Fruit fly (Drosophila melanogaster) whole organism, embryonic: ENCODE data around the gene CG11596.

Experiments
- Abd-B ChIP-seq: fragments of 200-800 bp; sonication (Bioruptor generic); optimal IDR thresholded peaks from 2 replicates; lab custom pipeline; 2018; ENCODE audit warnings: missing biosample characterization, mild to moderate bottlenecking, missing genetic modification characterization, moderate library complexity
- Bdp1 ChIP-seq: fragments of 200-800 bp; sonication (Bioruptor generic); optimal IDR thresholded peaks from 3 replicates; lab custom pipeline; 2016; ENCODE audit warnings: missing biosample characterization, missing genetic modification characterization
- CG11504 ChIP-seq: fragments of 200-800 bp; sonication (Bioruptor generic); optimal IDR thresholded peaks from 3 replicates; lab custom pipeline; 2019; ENCODE audit warnings: missing biosample characterization, mild to moderate bottlenecking, missing genetic modification characterization, moderate library complexity
- CG11695 ChIP-seq: fragments of 200-800 bp; sonication (Bioruptor generic); IDR thresholded peaks from 3 replicates; pipeline ENCODE4 v1.3.6; 2022; ENCODE audit warnings: missing biosample characterization, missing genetic modification characterization
- CG1233 ChIP-seq: fragments of 200-800 bp; sonication (Bioruptor generic); optimal IDR thresholded peaks from 4 replicates; lab custom pipeline; 2018; ENCODE audit warnings: missing biosample characterization, mild to moderate bottlenecking, missing genetic modification characterization
- CG13296 ChIP-seq: fragments of 200-800 bp; sonication (Bioruptor generic); optimal IDR thresholded peaks from 3 replicates; lab custom pipeline; 2018; ENCODE audit warnings: missing biosample characterization, mild to moderate bottlenecking, missing genetic modification characterization
- CG14441 ChIP-seq: fragments of 200-800 bp; sonication (Bioruptor generic); IDR thresholded peaks from 2 replicates; pipeline ENCODE4 v1.3.6; 2022; ENCODE audit warnings: missing biosample characterization, missing genetic modification characterization
- CG14860 ChIP-seq: fragments of 200-800 bp; sonication (Bioruptor generic); IDR thresholded peaks from 3 replicates; pipeline ENCODE4 v1.3.6; 2022; ENCODE audit warnings: missing biosample characterization, missing genetic modification characterization; ENCODE audit not compliant: partially characterized antibody
- CG15269 ChIP-seq: fragments of 200-800 bp; sonication (Bioruptor generic); optimal IDR thresholded peaks from 2 replicates; lab custom pipeline; 2018; ENCODE audit warnings: missing biosample characterization, mild to moderate bottlenecking, missing genetic modification characterization, moderate library complexity
- CG17912 ChIP-seq: fragments of 200-800 bp; sonication (Bioruptor generic); optimal IDR thresholded peaks from 2 replicates; lab custom pipeline; 2018; ENCODE audit warnings: missing biosample characterization, mild to moderate bottlenecking, missing genetic modification characterization
- CG1792 ChIP-seq: fragments of 200-800 bp; sonication (Bioruptor generic); optimal IDR thresholded peaks from 2 replicates; lab custom pipeline; 2016; ENCODE audit warnings: missing biosample characterization, missing genetic modification characterization
- CG2889 ChIP-seq: fragments of 200-800 bp; sonication (Bioruptor generic); IDR thresholded peaks from 3 replicates; pipeline ENCODE4 v1.3.6; 2022; ENCODE audit warnings: missing biosample characterization, missing genetic modification characterization
- CG34422 ChIP-seq: fragments of 200-800 bp; sonication (Bioruptor generic); IDR thresholded peaks from 3 replicates; pipeline ENCODE4 v1.3.6; 2022; ENCODE audit warnings: missing biosample characterization, missing genetic modification characterization
- CG3847 ChIP-seq: fragments of 200-800 bp; sonication (Bioruptor generic); IDR thresholded peaks from 2 replicates; pipeline ENCODE4 v1.3.6; 2022; ENCODE audit warnings: missing biosample characterization, missing genetic modification characterization
- CG3995 ChIP-seq: fragments of 200-800 bp; sonication (Bioruptor generic); optimal IDR thresholded peaks from 3 replicates; lab custom pipeline; 2016; ENCODE audit warnings: missing biosample characterization, missing genetic modification characterization
- CG4360 ChIP-seq: fragments of 200-800 bp; sonication (Bioruptor generic); IDR thresholded peaks from 2 replicates; pipeline ENCODE4 v1.3.6; 2022; ENCODE audit warnings: missing biosample characterization, missing genetic modification characterization
- CG5245 ChIP-seq: fragments of 200-800 bp; sonication (Bioruptor generic); optimal IDR thresholded peaks from 3 replicates; lab custom pipeline; 2016; ENCODE audit warnings: missing biosample characterization, missing genetic modification characterization
- CG6689 ChIP-seq: fragments of 200-800 bp; sonication (Bioruptor generic); IDR thresholded peaks from 2 replicates; pipeline ENCODE4 v1.3.6; 2022; ENCODE audit warnings: missing biosample characterization, missing genetic modification characterization
- CG6791 ChIP-seq: fragments of 200-800 bp; sonication (Bioruptor generic); IDR thresholded peaks from 3 replicates; pipeline ENCODE4 v1.3.6; 2022; ENCODE audit warnings: missing biosample characterization, missing genetic modification characterization; ENCODE audit not compliant: partially characterized antibody
- CG7357 ChIP-seq: fragments of 200-800 bp; sonication (Bioruptor generic); IDR thresholded peaks from 3 replicates; pipeline ENCODE4 v1.3.6; 2022; ENCODE audit warnings: missing biosample characterization, missing genetic modification characterization
- CG8924 ChIP-seq: fragments of 200-800 bp; optimal IDR thresholded peaks from 3 replicates; lab custom pipeline; 2019; ENCODE audit warnings: missing biosample characterization, mild to moderate bottlenecking, missing genetic modification characterization, moderate library complexity
- CkIIα-i1 ChIP-seq: fragments of 200-800 bp; sonication (Bioruptor generic); IDR thresholded peaks from 2 replicates; pipeline ENCODE4 v1.3.6; 2022; ENCODE audit warnings: missing biosample characterization, missing genetic modification characterization
- CoRest ChIP-seq: fragments of 200-800 bp; sonication (Bioruptor generic); optimal IDR thresholded peaks from 3 replicates; lab custom pipeline; 2018; ENCODE audit warnings: missing biosample characterization, mild to moderate bottlenecking, missing genetic modification characterization, moderate library complexity
- Dll ChIP-seq: fragments of 200-800 bp; sonication (Bioruptor generic); IDR thresholded peaks from 4 replicates; pipeline ENCODE4 v1.3.6; 2022; ENCODE audit warnings: missing biosample characterization, missing genetic modification characterization; ENCODE audit not compliant: partially characterized antibody
- H15 ChIP-seq: fragments of 200-800 bp; sonication (Bioruptor generic); IDR thresholded peaks from 3 replicates; pipeline ENCODE4 v1.3.6; 2022; ENCODE audit warnings: missing biosample characterization, missing genetic modification characterization
- Hand ChIP-seq: fragments of 200-800 bp; sonication (Bioruptor generic); optimal IDR thresholded peaks from 2 replicates; lab custom pipeline; 2017; ENCODE audit warnings: mild to moderate bottlenecking, missing biosample characterization, missing genetic modification reagents, missing genetic modification characterization
- Hr3 ChIP-seq: fragments of 200-800 bp; sonication (Bioruptor generic); optimal IDR thresholded peaks from 3 replicates; lab custom pipeline; 2016; ENCODE audit warnings: missing biosample characterization, missing genetic modification characterization
- Med ChIP-seq: fragments of 200-800 bp; sonication (Bioruptor generic); peaks from one replicate; lab custom pipeline; 2016; ENCODE audit warnings: missing biosample characterization, missing genetic modification characterization, mild to moderate bottlenecking, inconsistent platforms, moderate library complexity
- Mrtf ChIP-seq: fragments of 200-800 bp; sonication (Bioruptor generic); IDR thresholded peaks from 3 replicates; pipeline ENCODE4 v1.3.6; 2022; ENCODE audit warnings: missing biosample characterization, missing genetic modification characterization
- Nf-YA ChIP-seq: fragments of 200-800 bp; sonication (Bioruptor generic); IDR thresholded peaks from 2 replicates; pipeline ENCODE4 v1.3.6; 2022; ENCODE audit warnings: missing biosample characterization, missing genetic modification characterization
- PHDP ChIP-seq: fragments of 200-800 bp; sonication (Bioruptor generic); optimal IDR thresholded peaks from 3 replicates; lab custom pipeline; 2018; ENCODE audit warnings: missing biosample characterization, mild to moderate bottlenecking, missing genetic modification characterization, moderate library complexity
- Rfx ChIP-seq: fragments of 200-800 bp; sonication (Bioruptor generic); IDR thresholded peaks from 2 replicates; pipeline ENCODE4 v1.3.6; 2022; ENCODE audit warnings: missing biosample characterization, missing genetic modification characterization
- Side ChIP-seq: fragments of 200-800 bp; sonication (Bioruptor generic); optimal IDR thresholded peaks from 2 replicates; lab custom pipeline; 2016; ENCODE audit warnings: missing biosample characterization, missing genetic modification characterization
- Six4 ChIP-seq: fragments of 200-800 bp; sonication (Bioruptor generic); optimal IDR thresholded peaks from 2 replicates; lab custom pipeline; 2016; ENCODE audit warnings: missing biosample characterization, missing genetic modification characterization
- TFAM ChIP-seq: fragments of 200-800 bp; sonication (Bioruptor generic); optimal IDR thresholded peaks from 2 replicates; lab custom pipeline; 2017; ENCODE audit warnings: missing biosample characterization, missing genetic modification characterization, inconsistent platforms
- ap ChIP-seq: fragments of 200-800 bp; sonication (Bioruptor generic); IDR thresholded peaks from 2 replicates; pipeline ENCODE4 v1.3.6; 2022; ENCODE audit warnings: missing biosample characterization, missing genetic modification characterization
- ase ChIP-seq: fragments of 200-800 bp; sonication (Bioruptor generic); IDR thresholded peaks from 3 replicates; pipeline ENCODE4 v1.3.6; 2022; ENCODE audit warnings: missing biosample characterization, missing genetic modification characterization
- dati ChIP-seq: fragments of 200-800 bp; sonication (Bioruptor generic); IDR thresholded peaks from 2 replicates; pipeline ENCODE4 v1.3.6; 2022; ENCODE audit warnings: missing biosample characterization, missing genetic modification characterization
- dmrt99B ChIP-seq: fragments of 200-800 bp; sonication (Bioruptor generic); optimal IDR thresholded peaks from 2 replicates; lab custom pipeline; 2018; ENCODE audit warnings: missing biosample characterization, mild to moderate bottlenecking, missing genetic modification characterization, moderate library complexity
- jing ChIP-seq: fragments of 200-800 bp; sonication (Bioruptor generic); optimal IDR thresholded peaks from 2 replicates; lab custom pipeline; 2018; ENCODE audit warnings: missing biosample characterization, mild to moderate bottlenecking, missing genetic modification characterization
- pita ChIP-seq: fragments of 200-800 bp; sonication (Bioruptor generic); optimal IDR thresholded peaks from 2 replicates; lab custom pipeline; 2017; ENCODE audit warnings: missing biosample characterization, mild to moderate bottlenecking, missing genetic modification characterization
- prd ChIP-seq, 3 experiments: fragments of >200 bp in 2 of 3; fragments of 200-800 bp in 1 of 3; sonication (Bioruptor generic) in 1 of 3; optimal IDR thresholded peaks in 2 of 3; IDR thresholded peaks in 1 of 3; 2 replicates in 2 of 3; 3 replicates in 1 of 3; pipeline versions ENCODE4 v1.3.6 to Lab custom; 2017 to 2022; ENCODE audit warnings: missing biosample characterization in 1 of 3, missing genetic modification characterization in 1 of 3
- repo ChIP-seq: fragments of 200-800 bp; sonication (Bioruptor generic); optimal IDR thresholded peaks from 2 replicates; lab custom pipeline; 2016; ENCODE audit warnings: missing biosample characterization, missing genetic modification characterization
- run ChIP-seq: fragments of 200-800 bp; sonication (Bioruptor generic); optimal IDR thresholded peaks from 3 replicates; lab custom pipeline; 2018; ENCODE audit warnings: missing biosample characterization, mild to moderate bottlenecking, missing genetic modification characterization
- salm ChIP-seq: fragments of 200-800 bp; sonication (Bioruptor generic); optimal IDR thresholded peaks from 2 replicates; lab custom pipeline; 2018; ENCODE audit warnings: missing biosample characterization, mild to moderate bottlenecking, missing genetic modification characterization
- ssp ChIP-seq: fragments of 200-800 bp; sonication (Bioruptor generic); IDR thresholded peaks from 2 replicates; pipeline ENCODE4 v1.3.6; 2022; ENCODE audit warnings: missing biosample characterization, missing genetic modification characterization
- vvl ChIP-seq: fragments of 200-800 bp; sonication (Bioruptor generic); IDR thresholded peaks from 2 replicates; pipeline ENCODE4 v1.3.6; 2022; ENCODE audit warnings: missing biosample characterization, missing genetic modification characterization
- zfh2 ChIP-seq: fragments of 200-800 bp; sonication (Bioruptor generic); optimal IDR thresholded peaks from 2 replicates; lab custom pipeline; 2016; ENCODE audit warnings: missing biosample characterization, missing genetic modification characterization

CG11596 gene

DNA sequence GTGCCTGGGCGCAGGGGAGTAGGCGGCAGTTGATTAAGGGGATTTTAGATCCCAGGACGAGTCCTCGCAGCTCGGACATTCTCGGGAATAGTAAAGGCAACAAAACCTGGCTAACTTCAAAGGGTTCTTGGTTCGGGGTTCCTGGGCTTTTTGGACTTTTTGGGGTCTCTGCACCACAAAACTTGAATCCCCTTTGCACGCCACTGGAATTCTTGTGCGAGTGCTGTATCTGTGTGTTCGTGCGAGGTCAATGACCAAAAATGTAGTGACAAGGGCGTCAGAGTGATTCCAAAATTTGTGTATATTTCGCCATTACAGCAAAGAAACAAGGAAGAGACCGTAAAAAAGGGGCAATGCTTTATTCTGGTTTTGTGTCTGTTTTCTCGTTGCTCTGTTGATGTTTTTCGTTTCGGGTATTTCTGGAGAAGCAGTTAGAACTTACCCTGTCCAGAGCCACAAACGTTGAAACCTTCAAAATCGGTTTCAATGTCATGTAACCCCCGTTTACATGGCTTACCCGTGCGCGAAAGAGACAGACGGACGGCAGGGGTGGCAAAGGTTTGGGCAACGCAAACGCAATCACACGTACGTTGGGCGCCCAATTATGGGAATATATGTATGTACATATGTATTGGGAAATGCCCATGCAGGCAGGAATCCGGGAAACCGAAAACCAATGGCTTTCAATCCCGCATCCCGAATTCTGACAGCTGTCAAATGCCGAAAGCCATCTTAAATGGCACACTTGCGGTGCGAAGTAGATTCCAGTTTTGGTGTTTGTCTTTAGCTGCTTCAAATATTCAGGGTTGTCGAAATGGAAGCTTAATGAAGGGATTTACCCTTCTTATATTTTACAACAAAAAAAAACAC, 17.0 kb downstream of the CG11596 start (continued):
- TF ChIP-seq CG6791 (GFP tag; lab: Robert Waterston, UW) (no peak), Mrtf (GFP tag; lab: Robert Waterston, UW) (peak; percentile 37; the same call in 1 of the 3 replicates), dati (GFP tag; lab: Robert Waterston, UW) (0 out of 2 replicates have a peak, but pooled peaks have one; percentile 4), CG7357 (GFP tag; lab: Robert Waterston, UW) (peak; percentile 50; the same call in 1 of the 3 replicates), Rfx (GFP tag; lab: Robert Waterston, UW) (peak; percentile 76), Dll (GFP tag; lab: Robert Waterston, UW) (no peak), Six4 (GFP tag; lab: Kevin White, UChicago) (peak; percentile 16), ssp (GFP tag; lab: Robert Waterston, UW) (peak; percentile 42; the same call in 1 of the 2 replicates), CG14860 (GFP tag; lab: Robert Waterston, UW) (0 out of 3 replicates have a peak, but pooled peaks have one; percentile 11), CG8924 (tag; lab: Kevin White, UChicago) (no peak), H15 (GFP tag; lab: Robert Waterston, UW) (peak; percentile 48; the same call in 2 of the 3 replicates), pita (no peak), CkIIα-i1 (GFP tag; lab: Robert Waterston, UW) (no peak), jing (GFP tag; lab: Kevin White, UChicago) (peak; percentile 9), Abd-B (GFP tag; lab: Kevin White, UChicago) (peak; percentile 24), Hr3 (GFP tag; lab: Kevin White, UChicago) (peak; percentile 20), CG34422 (GFP tag; lab: Robert Waterston, UW) (peak; percentile 40; the same call in 2 of the 3 replicates), CG15269 (peak; percentile 38), CG1792 (GFP tag; lab: Kevin White, UChicago) (no peak), Side (peak; percentile 32), CG4360 (0 out of 2 replicates have a peak, but pooled peaks have one; percentile 7), salm (peak; percentile 6), prd (optimal IDR thresholded peaks at IDR 0.05; lab: Kevin White, UChicago) (no peak), prd (GFP tag; IDR thresholded peaks at IDR 0.05; lab: Robert Waterston, UW) (peak; percentile 68), CG2889 (GFP tag; lab: Robert Waterston, UW) (peak; percentile 63), dmrt99B (peak; percentile 60), CG14441 (GFP tag; lab: Robert Waterston, UW) (peak; percentile 56), CG6689 (GFP tag; lab: Robert Waterston, UW) (peak; percentile 52), CG5245 (GFP tag; lab: Kevin White, UChicago) (no peak), zfh2 (peak; percentile 58), CG17912 (GFP tag; lab: Kevin White, UChicago) (no peak), ase (GFP tag; lab: Robert Waterston, UW) (peak; percentile 42; the same call in 1 of the 3 replicates), Hand (GFP tag; lab: Kevin White, UChicago) (no peak), CG1233 (no peak), CG11695 (GFP tag; lab: Robert Waterston, UW) (peak; percentile 47; the same call in 2 of the 3 replicates), PHDP (tag; lab: Kevin White, UChicago) (peak; percentile 65), Med (GFP tag; lab: Kevin White, UChicago) (peak; percentile 95), CoRest (tag; lab: Kevin White, UChicago) (no peak), vvl (peak; percentile 44; the same call in 1 of the 2 replicates), Nf-YA (GFP tag; lab: Robert Waterston, UW) (0 out of 2 replicates have a peak, but pooled peaks have one; percentile 24), ap (GFP tag; lab: Robert Waterston, UW) (peak; percentile 48), Bdp1 (GFP tag; lab: Kevin White, UChicago) (no peak), CG3995 (GFP tag; lab: Kevin White, UChicago) (peak; percentile 31), run (no peak), repo (GFP tag; lab: Kevin White, UChicago) (peak; percentile 4), CG13296 (GFP tag; lab: Kevin White, UChicago) (no peak), TFAM (GFP tag; lab: Kevin White, UChicago) (no peak), CG11504 (tag; lab: Kevin White, UChicago) (peak; percentile 39), CG3847 (GFP tag; lab: Robert Waterston, UW) (peak; percentile 39; the same call in 1 of the 2 replicates)
